Worm (Caenorhabditis elegans) whole organism, early embryonic: ENCODE data around the gene D2024.18.
"Not testable (repeated sequence)": the region's sequence is repeated elsewhere in the genome, so short reads cannot be mapped to it uniquely, and the experiment has no call there.

Experiments
- B0310.2 ChIP-seq: sonication (generic microtip); optimal IDR thresholded peaks from 2 replicates; lab custom pipeline; 2016; ENCODE audit warnings: mild to moderate bottlenecking, missing genetic modification characterization, missing compliant biosample characterization
- F13C5.2 ChIP-seq: sonication (generic microtip); optimal IDR thresholded peaks from 2 replicates; lab custom pipeline; 2017; ENCODE audit warnings: mild to moderate bottlenecking, missing genetic modification characterization, inconsistent platforms, missing compliant biosample characterization
- aly-1 ChIP-seq: sonication (generic microtip); optimal IDR thresholded peaks from 2 replicates; lab custom pipeline; 2016; ENCODE audit warnings: missing genetic modification characterization, missing compliant biosample characterization
- ama-1 ChIP-seq: fragments of 150-350 bp; optimal IDR thresholded peaks from 2 replicates; lab custom pipeline; 2014
- ceh-13 ChIP-seq: fragments of 200-800 bp; sonication (Bioruptor generic); optimal IDR thresholded peaks from 2 replicates; lab custom pipeline; 2018; ENCODE audit warnings: mild to moderate bottlenecking, missing genetic modification characterization, missing compliant biosample characterization
- ceh-36 ChIP-seq: sonication (generic microtip); optimal IDR thresholded peaks from 2 replicates; lab custom pipeline; 2016; ENCODE audit warnings: missing genetic modification characterization, inconsistent platforms, missing compliant biosample characterization
- ets-7 ChIP-seq: sonication (generic microtip); optimal IDR thresholded peaks from 2 replicates; lab custom pipeline; 2016; ENCODE audit warnings: missing genotype, missing genetic modification characterization, missing compliant biosample characterization
- flt-1 ChIP-seq: fragments of 200-800 bp; sonication (Bioruptor generic); IDR thresholded peaks from 2 replicates; pipeline ENCODE4 v1.3.6; 2022; ENCODE audit warnings: missing genetic modification characterization, missing compliant biosample characterization
- hmbx-1 ChIP-seq: sonication (generic microtip); optimal IDR thresholded peaks from 2 replicates; lab custom pipeline; 2016; ENCODE audit warnings: mild to moderate bottlenecking, missing genetic modification characterization, missing compliant biosample characterization
- hmg-4 ChIP-seq: fragments of 200-800 bp; sonication (Bioruptor generic); optimal IDR thresholded peaks from 2 replicates; lab custom pipeline; 2018; ENCODE audit warnings: mild to moderate bottlenecking, missing genetic modification characterization, missing compliant biosample characterization
- hnd-1 ChIP-seq: sonication (generic microtip); optimal IDR thresholded peaks from 2 replicates; lab custom pipeline; 2016; ENCODE audit warnings: missing genetic modification characterization, missing compliant biosample characterization
- pes-1 ChIP-seq: fragments of 200-800 bp; sonication (Bioruptor generic); IDR thresholded peaks from 2 replicates; pipeline ENCODE4 v1.3.6; 2022; ENCODE audit warnings: missing genetic modification reagents, missing genetic modification characterization, missing compliant biosample characterization
- scrt-1 ChIP-seq: fragments of 200-800 bp; sonication (Bioruptor generic); IDR thresholded peaks from 2 replicates; pipeline ENCODE4 v1.3.6; 2022; ENCODE audit warnings: missing genetic modification characterization, missing compliant biosample characterization
- sea-1 ChIP-seq: fragments of 200-800 bp; sonication (Bioruptor generic); conservative IDR thresholded peaks from 2 replicates; pipeline ENCODE4 v1.3.6; 2022; ENCODE audit warnings: missing genetic modification characterization, missing compliant biosample characterization
- tbx-11 ChIP-seq: fragments of 200-800 bp; sonication (Bioruptor generic); IDR thresholded peaks from 2 replicates; pipeline ENCODE4 v1.3.6; 2022; ENCODE audit warnings: missing genetic modification characterization, missing compliant biosample characterization
- tbx-37 ChIP-seq: fragments of 200-800 bp; sonication (Bioruptor generic); conservative IDR thresholded peaks from 2 replicates; pipeline ENCODE4 v1.3.6; 2022; ENCODE audit warnings: missing genetic modification reagents, missing genetic modification characterization, missing compliant biosample characterization
- tra-4 ChIP-seq: sonication (generic microtip); optimal IDR thresholded peaks from 2 replicates; lab custom pipeline; 2017; ENCODE audit warnings: missing genetic modification characterization, missing compliant biosample characterization

The D2024.18 gene

DNA sequence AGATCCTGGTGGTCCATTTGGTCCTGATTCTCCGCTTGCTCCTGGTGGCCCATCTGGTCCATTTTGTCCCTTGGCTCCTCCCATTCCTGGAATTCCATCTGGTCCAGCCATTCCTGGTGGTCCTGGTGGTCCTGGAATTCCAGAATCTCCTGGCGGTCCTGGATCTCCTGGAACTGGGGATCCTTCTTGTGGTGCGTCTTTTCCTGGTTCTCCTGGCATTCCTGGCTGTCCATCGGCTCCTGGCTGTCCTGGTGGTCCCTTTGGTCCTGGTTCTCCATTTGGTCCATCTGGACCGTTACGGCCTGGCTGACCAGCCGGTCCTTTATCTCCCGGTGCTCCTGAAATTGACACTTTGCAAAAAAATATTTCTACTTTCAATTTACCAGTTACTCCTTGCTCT lies 4.7 kb upstream of the D2024.18 start:
- no peak for TF ChIP-seq F13C5.2
- TF ChIP-seq ets-7 (tag; lab: Kevin White, UChicago), result no peak
- TF ChIP-seq tbx-11 (GFP tag; lab: Robert Waterston, UW), result no peak
- TF ChIP-seq sea-1 (GFP tag; lab: Robert Waterston, UW), result no peak
- TF ChIP-seq scrt-1, result no peak
- TF ChIP-seq pes-1, result no peak
- TF ChIP-seq ceh-13, result no peak
- TF ChIP-seq tbx-37 (GFP tag; lab: Robert Waterston, UW), result no peak
- TF ChIP-seq B0310.2 (tag; lab: Kevin White, UChicago), result no peak
- TF ChIP-seq hnd-1, result no peak
- no peak for TF ChIP-seq hmg-4 (GFP tag; lab: Kevin White, UChicago)
- TF ChIP-seq hmbx-1 (tag; lab: Kevin White, UChicago), result no peak
- no peak for TF ChIP-seq ama-1 (lab: Kevin White, UChicago)
- no peak for TF ChIP-seq tra-4 (tag; lab: Kevin White, UChicago)
- TF ChIP-seq ceh-36 (tag; lab: Kevin White, UChicago), result no peak
- no peak for TF ChIP-seq flt-1 (GFP tag; lab: Robert Waterston, UW)
- no peak for TF ChIP-seq aly-1 (tag; lab: Kevin White, UChicago)

DNA sequence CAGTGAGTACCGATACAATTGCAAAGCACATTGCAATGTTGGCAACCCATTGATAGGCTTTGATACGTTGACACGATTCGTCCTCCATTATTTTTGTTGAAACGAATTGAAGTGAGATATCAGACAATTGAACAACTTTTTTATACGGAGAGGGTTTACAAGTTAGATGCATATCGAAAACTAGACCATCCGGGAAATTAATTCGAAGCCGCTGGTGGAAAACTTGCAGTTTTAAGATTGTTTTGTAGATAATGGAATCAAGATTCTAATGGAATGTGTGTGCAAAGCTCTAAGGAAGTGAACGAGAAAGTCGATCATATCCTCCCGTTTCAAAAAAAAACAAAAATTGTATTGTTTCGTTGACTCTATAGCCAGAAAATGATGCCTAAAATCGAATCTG lies 3.7 kb upstream of the D2024.18 start, which contains the start of gene col-114:
col-114 (minus strand) TSS at position 101 of the 400 bp plus-strand sequence.
- TF ChIP-seq flt-1 (GFP tag; lab: Robert Waterston, UW), result no peak

DNA sequence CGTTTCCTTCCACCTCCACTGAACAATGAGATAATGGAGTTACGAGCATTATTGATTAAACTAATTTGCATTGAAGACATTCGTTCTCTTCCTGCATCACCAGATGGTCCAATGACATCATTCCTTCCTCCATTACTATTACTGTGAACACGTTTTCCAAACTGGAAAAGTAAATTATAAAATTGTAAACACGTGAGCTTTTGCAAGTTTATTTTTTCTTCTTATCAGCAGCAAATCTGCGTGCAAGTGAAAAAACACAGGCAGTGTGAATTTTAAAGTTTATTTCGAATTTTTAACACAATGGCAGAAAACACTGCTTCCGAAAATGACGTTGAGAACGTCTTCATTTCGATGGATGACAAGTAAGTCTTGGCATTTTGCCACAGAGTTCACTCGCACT lies 3.0 kb upstream of the D2024.18 start, which contains the start of gene D2024.1:
D2024.1 (plus strand) TSS at position 301 of the 400 bp plus-strand sequence.
- TF ChIP-seq tbx-37 (GFP tag; lab: Robert Waterston, UW); ama-1 (lab: Kevin White, UChicago); ceh-36 (tag; lab: Kevin White, UChicago): not testable (repeated sequence)

DNA sequence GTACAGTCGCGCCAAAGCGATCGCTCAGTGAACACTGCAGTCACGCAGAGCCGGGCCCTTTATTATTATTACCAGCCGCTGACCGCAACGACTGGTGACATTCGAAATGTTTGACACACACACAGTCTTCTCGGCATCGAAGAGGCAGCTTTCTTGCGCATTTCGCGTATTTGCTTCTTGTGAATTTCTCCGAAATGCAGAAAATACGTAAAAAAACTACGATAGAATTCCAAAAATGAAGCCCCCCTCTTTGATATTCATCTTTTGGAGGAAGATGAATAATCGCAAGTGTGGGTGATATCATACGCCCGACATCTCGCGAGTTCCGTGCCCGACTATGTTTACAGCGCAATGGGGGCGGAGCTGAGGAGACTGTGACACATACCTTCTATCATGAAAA lies 3.0 kb downstream of the D2024.18 start:
- TF ChIP-seq ceh-36 (tag; lab: Kevin White, UChicago) (no peak), B0310.2 (tag; lab: Kevin White, UChicago) (no peak), ama-1 (lab: Kevin White, UChicago) (no peak), scrt-1 (no peak), ets-7 (tag; lab: Kevin White, UChicago) (no peak), tbx-37 (GFP tag; lab: Robert Waterston, UW) (no peak), flt-1 (GFP tag; lab: Robert Waterston, UW) (no peak), hmbx-1 (tag; lab: Kevin White, UChicago) (no peak), tbx-11 (GFP tag; lab: Robert Waterston, UW) (no peak), hmg-4 (GFP tag; lab: Kevin White, UChicago) (no peak), tra-4 (tag; lab: Kevin White, UChicago) (no peak), aly-1 (tag; lab: Kevin White, UChicago) (no peak), F13C5.2 (no peak), pes-1 (no peak), hnd-1 (no peak), sea-1 (GFP tag; lab: Robert Waterston, UW) (no peak), ceh-13 (no peak)

DNA sequence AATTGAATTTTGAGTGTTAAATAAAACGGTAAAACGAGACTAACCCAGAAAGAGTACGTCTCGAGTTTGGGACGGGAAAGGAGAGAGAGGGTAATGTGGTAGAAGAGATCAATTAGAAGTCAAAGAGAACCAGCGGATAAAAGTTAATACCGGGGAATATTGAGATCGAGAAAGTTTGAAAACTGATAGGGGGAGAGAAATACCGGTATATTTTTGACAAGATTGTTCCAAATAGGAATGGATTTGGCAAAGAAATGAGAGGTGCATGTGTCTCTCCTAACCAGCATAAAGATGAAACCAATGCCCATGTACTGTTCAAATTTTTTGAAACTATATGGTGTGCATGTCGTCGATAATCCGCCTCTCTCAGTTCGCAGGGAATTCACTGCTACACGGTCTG lies 4.4 kb downstream of the D2024.18 start, which contains the start of gene C06E4.5:
C06E4.5 (plus strand) TSS at position 301 of the 400 bp plus-strand sequence.
- TF ChIP-seq tbx-37 (GFP tag; lab: Robert Waterston, UW); hnd-1; hmbx-1 (tag; lab: Kevin White, UChicago): not testable (repeated sequence)

DNA sequence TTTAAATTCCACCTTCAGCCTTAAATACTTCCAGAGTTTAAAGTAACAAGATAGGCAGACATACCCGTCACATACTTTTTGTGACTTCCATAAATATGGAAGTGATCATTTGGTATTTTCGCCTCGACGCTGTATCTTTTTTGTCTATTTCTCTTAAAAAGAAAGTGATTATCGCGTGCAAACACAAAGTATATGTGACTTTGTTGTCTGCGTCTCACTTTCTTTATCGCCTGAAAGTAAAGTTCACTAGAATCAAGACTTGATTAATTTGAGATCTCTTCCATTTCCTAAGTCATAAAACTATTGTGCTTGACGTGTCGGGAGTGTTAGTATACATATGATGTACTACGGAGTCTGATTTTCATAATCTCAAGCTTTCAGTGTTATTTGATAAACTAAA lies 8.0 kb downstream of the D2024.18 start, which contains the start of gene C06E4.6:
C06E4.6 (minus strand) TSS at position 51 of the 400 bp plus-strand sequence.
- TF ChIP-seq tbx-37 (GFP tag; lab: Robert Waterston, UW) (no peak), tra-4 (tag; lab: Kevin White, UChicago) (no peak), ceh-13 (no peak), hmbx-1 (tag; lab: Kevin White, UChicago) (no peak)

DNA sequence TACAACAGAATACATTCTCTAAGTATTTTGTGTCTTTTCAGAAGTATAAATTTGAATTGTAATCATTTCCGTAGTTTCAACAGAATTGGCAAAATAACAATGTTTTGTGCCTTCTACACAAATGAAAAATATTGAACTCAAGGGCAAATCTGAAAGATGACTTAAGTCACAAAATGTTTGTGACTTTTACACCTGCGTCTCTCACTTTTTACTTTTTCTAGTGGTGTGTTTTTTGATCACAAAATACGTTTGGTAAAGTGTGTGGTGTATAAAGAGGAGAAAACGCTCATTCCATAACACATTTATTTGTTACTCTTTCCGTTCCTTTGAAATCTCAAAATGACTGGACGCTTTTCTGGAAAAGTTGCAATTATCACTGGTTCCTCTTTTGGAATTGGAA lies 10.3 kb downstream of the D2024.18 start, which contains the start of gene C06E4.3:
C06E4.3 (plus strand) TSS at position 289 of the 400 bp plus-strand sequence.
- no peak for TF ChIP-seq flt-1 (GFP tag; lab: Robert Waterston, UW)
- no peak for TF ChIP-seq B0310.2 (tag; lab: Kevin White, UChicago)
- TF ChIP-seq hmbx-1 (tag; lab: Kevin White, UChicago), result no peak
- TF ChIP-seq hmg-4 (GFP tag; lab: Kevin White, UChicago), result no peak
- no peak for TF ChIP-seq tra-4 (tag; lab: Kevin White, UChicago)
- no peak for TF ChIP-seq ets-7 (tag; lab: Kevin White, UChicago)
- no peak for TF ChIP-seq tbx-11 (GFP tag; lab: Robert Waterston, UW)
- no peak for TF ChIP-seq tbx-37 (GFP tag; lab: Robert Waterston, UW)
- TF ChIP-seq ceh-13, result no peak
- TF ChIP-seq pes-1, result no peak
- TF ChIP-seq aly-1 (tag; lab: Kevin White, UChicago), result no peak
- no peak for TF ChIP-seq hnd-1
- no peak for TF ChIP-seq ama-1 (lab: Kevin White, UChicago)
- no peak for TF ChIP-seq ceh-36 (tag; lab: Kevin White, UChicago)
- no peak for TF ChIP-seq scrt-1
- TF ChIP-seq sea-1 (GFP tag; lab: Robert Waterston, UW), result no peak
- TF ChIP-seq F13C5.2, result no peak

DNA sequence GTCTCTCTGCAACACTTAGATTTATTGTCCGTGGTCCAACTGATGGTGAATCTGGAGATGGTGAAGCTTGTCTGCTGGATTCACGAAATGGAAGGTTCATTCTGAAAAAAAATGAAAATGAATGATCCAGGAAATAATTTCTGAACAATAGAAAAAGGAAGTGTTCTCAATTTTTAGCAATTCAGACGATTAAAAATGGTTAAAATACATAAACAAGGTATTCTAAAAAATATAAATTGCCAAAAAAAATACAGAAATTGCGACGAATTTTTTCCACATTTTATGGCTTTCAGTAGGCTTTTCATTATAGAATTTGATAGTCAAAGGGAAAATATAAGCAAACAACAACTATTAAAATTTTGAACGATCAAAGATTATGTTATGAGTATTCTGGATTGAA lies 12.9 kb downstream of the D2024.18 start, which contains the start of gene glb-2:
glb-2 (minus strand) TSS at position 101 of the 400 bp plus-strand sequence.
- TF ChIP-seq ama-1 (lab: Kevin White, UChicago), result no peak
- TF ChIP-seq ets-7 (tag; lab: Kevin White, UChicago), result no peak
